Fruit fly (Drosophila melanogaster) whole organism, embryonic: ENCODE data around the gene CG15877.
A peak's percentile ranks its signal among the peaks of the same experiment; 100 is the strongest.

Source experiments
- Adf1 ChIP-seq: fragments of 200-800 bp; sonication (Bioruptor generic); IDR thresholded peaks from 2 replicates; pipeline ENCODE4 v1.3.6; 2022; ENCODE audit warnings: missing biosample characterization, missing genetic modification characterization
- Antp ChIP-seq: fragments of 200-800 bp; sonication (Bioruptor generic); optimal IDR thresholded peaks from 3 replicates; lab custom pipeline; 2016; ENCODE audit warnings: missing biosample characterization, missing genetic modification characterization
- CG10147 ChIP-seq: fragments of 200-800 bp; sonication (Bioruptor generic); optimal IDR thresholded peaks from 2 replicates; lab custom pipeline; 2019; ENCODE audit warnings: missing biosample characterization, mild to moderate bottlenecking, missing genetic modification characterization, moderate library complexity
- CG10366 ChIP-seq: fragments of 200-800 bp; sonication (Bioruptor generic); IDR thresholded peaks from 2 replicates; pipeline ENCODE4 v1.3.6; 2022; ENCODE audit warnings: missing biosample characterization, missing genetic modification characterization
- CG10654 ChIP-seq: fragments of 200-800 bp; sonication (Bioruptor generic); optimal IDR thresholded peaks from 2 replicates; lab custom pipeline; 2016; ENCODE audit warnings: missing biosample characterization, missing genetic modification characterization
- CG10959 ChIP-seq: fragments of 200-800 bp; sonication (Bioruptor generic); IDR thresholded peaks from 2 replicates; pipeline ENCODE4 v1.3.6; 2022; ENCODE audit warnings: missing biosample characterization, missing genetic modification characterization
- CG11560 ChIP-seq: fragments of 200-800 bp; sonication (Bioruptor generic); IDR thresholded peaks from 3 replicates; pipeline ENCODE4 v1.3.6; 2022; ENCODE audit warnings: missing biosample characterization, missing genetic modification characterization
- CG12942 ChIP-seq: fragments of 200-800 bp; sonication (Bioruptor generic); optimal IDR thresholded peaks from 3 replicates; lab custom pipeline; 2016; ENCODE audit warnings: missing biosample characterization, missing genetic modification characterization
- CG13296 ChIP-seq: fragments of 200-800 bp; sonication (Bioruptor generic); optimal IDR thresholded peaks from 3 replicates; lab custom pipeline; 2018; ENCODE audit warnings: missing biosample characterization, mild to moderate bottlenecking, missing genetic modification characterization
- CG13624 ChIP-seq: fragments of 200-800 bp; sonication (Bioruptor generic); optimal IDR thresholded peaks from 2 replicates; lab custom pipeline; 2016; ENCODE audit warnings: missing biosample characterization, missing genetic modification characterization
- CG18599 ChIP-seq: fragments of 200-800 bp; sonication (Bioruptor generic); optimal IDR thresholded peaks from 3 replicates; lab custom pipeline; 2017; ENCODE audit warnings: missing biosample characterization, missing genetic modification characterization, mild to moderate bottlenecking, moderate library complexity, missing genetic modification reagents
- CG2678 ChIP-seq: fragments of 200-800 bp; sonication (Bioruptor generic); optimal IDR thresholded peaks from 3 replicates; lab custom pipeline; 2019; ENCODE audit warnings: missing biosample characterization, mild to moderate bottlenecking, missing genetic modification characterization, moderate library complexity
- CG30020 ChIP-seq: fragments of 200-800 bp; optimal IDR thresholded peaks from 2 replicates; lab custom pipeline; 2019; ENCODE audit warnings: missing biosample characterization, mild to moderate bottlenecking, missing genetic modification characterization, moderate library complexity
- CG3065 ChIP-seq: fragments of 200-800 bp; sonication (Bioruptor generic); optimal IDR thresholded peaks from 2 replicates; lab custom pipeline; 2016; ENCODE audit warnings: missing biosample characterization, missing genetic modification characterization
- CG32772 ChIP-seq: fragments of 200-800 bp; sonication (Bioruptor generic); IDR thresholded peaks from 2 replicates; pipeline ENCODE4 v1.3.6; 2022; ENCODE audit warnings: missing biosample characterization, missing genetic modification characterization
- CG34422 ChIP-seq: fragments of 200-800 bp; sonication (Bioruptor generic); IDR thresholded peaks from 3 replicates; pipeline ENCODE4 v1.3.6; 2022; ENCODE audit warnings: missing biosample characterization, missing genetic modification characterization
- CG4707 ChIP-seq: fragments of 200-800 bp; sonication (Bioruptor generic); optimal IDR thresholded peaks from 2 replicates; lab custom pipeline; 2018; ENCODE audit warnings: missing biosample characterization, mild to moderate bottlenecking, missing genetic modification characterization, moderate library complexity
- CG4854 ChIP-seq: fragments of 200-800 bp; sonication (Bioruptor generic); optimal IDR thresholded peaks from 2 replicates; lab custom pipeline; 2016; ENCODE audit warnings: missing biosample characterization, missing genetic modification characterization, inconsistent platforms
- CG5953 ChIP-seq: fragments of 200-800 bp; sonication (Bioruptor generic); IDR thresholded peaks from 2 replicates; pipeline ENCODE4 v1.3.6; 2022; ENCODE audit warnings: missing biosample characterization, missing genetic modification characterization
- CG6175 ChIP-seq: fragments of 200-800 bp; sonication (Bioruptor generic); IDR thresholded peaks from 3 replicates; pipeline ENCODE4 v1.3.6; 2022; ENCODE audit warnings: missing biosample characterization, missing genetic modification characterization
- CG6854 ChIP-seq: fragments of 200-800 bp; sonication (Bioruptor generic); optimal IDR thresholded peaks from 3 replicates; lab custom pipeline; 2017; ENCODE audit warnings: missing biosample characterization, mild to moderate bottlenecking, missing genetic modification characterization
- CG7372 ChIP-seq: fragments of 200-800 bp; sonication (Bioruptor generic); IDR thresholded peaks from 2 replicates; pipeline ENCODE4 v1.3.6; 2022; ENCODE audit warnings: missing biosample characterization, missing genetic modification characterization
- CG7745 ChIP-seq: fragments of 200-800 bp; sonication (Bioruptor generic); optimal IDR thresholded peaks from 2 replicates; lab custom pipeline; 2018; ENCODE audit warnings: missing biosample characterization, mild to moderate bottlenecking, missing genetic modification characterization, moderate library complexity
- CG7987 ChIP-seq: fragments of 200-800 bp; sonication (Bioruptor generic); optimal IDR thresholded peaks from 2 replicates; lab custom pipeline; 2018; ENCODE audit warnings: missing biosample characterization, mild to moderate bottlenecking, missing genetic modification characterization, moderate library complexity
- CG8089 ChIP-seq: fragments of 200-800 bp; sonication (Bioruptor generic); optimal IDR thresholded peaks from 3 replicates; lab custom pipeline; 2016; ENCODE audit warnings: missing biosample characterization, missing genetic modification characterization
- CG9215 ChIP-seq: fragments of 200-800 bp; sonication (Bioruptor generic); IDR thresholded peaks from 2 replicates; pipeline ENCODE4 v1.3.6; 2022; ENCODE audit warnings: missing biosample characterization, missing genetic modification characterization
- CG9876 ChIP-seq: fragments of 200-800 bp; sonication (Bioruptor generic); optimal IDR thresholded peaks from 2 replicates; lab custom pipeline; 2016; ENCODE audit warnings: missing biosample characterization, missing genetic modification characterization
- Dad ChIP-seq: fragments of 200-800 bp; sonication (Bioruptor generic); optimal IDR thresholded peaks from 3 replicates; lab custom pipeline; 2016; ENCODE audit warnings: missing biosample characterization, missing genetic modification characterization
- ERR ChIP-seq: fragments of 200-800 bp; sonication (Bioruptor generic); optimal IDR thresholded peaks from 2 replicates; lab custom pipeline; 2016; ENCODE audit warnings: missing biosample characterization, missing genetic modification characterization
- Ets97D ChIP-seq: fragments of 200-800 bp; sonication (Bioruptor generic); optimal IDR thresholded peaks from 3 replicates; lab custom pipeline; 2016; ENCODE audit warnings: missing biosample characterization, missing genetic modification characterization
- HLHmδ ChIP-seq: fragments of 200-800 bp; sonication (Bioruptor generic); optimal IDR thresholded peaks from 2 replicates; lab custom pipeline; 2018; ENCODE audit warnings: missing biosample characterization, mild to moderate bottlenecking, missing genetic modification characterization, moderate library complexity
- Hand ChIP-seq: fragments of 200-800 bp; sonication (Bioruptor generic); optimal IDR thresholded peaks from 2 replicates; lab custom pipeline; 2017; ENCODE audit warnings: mild to moderate bottlenecking, missing biosample characterization, missing genetic modification reagents, missing genetic modification characterization
- HmgD ChIP-seq: fragments of 200-800 bp; sonication (Bioruptor generic); optimal IDR thresholded peaks from 3 replicates; lab custom pipeline; 2016; ENCODE audit warnings: missing biosample characterization, missing genetic modification characterization
- HmgZ ChIP-seq: fragments of 200-800 bp; sonication (Bioruptor generic); optimal IDR thresholded peaks from 2 replicates; lab custom pipeline; 2018; ENCODE audit warnings: missing biosample characterization, mild to moderate bottlenecking, missing genetic modification characterization
- Hr51 ChIP-seq, 2 experiments: fragments of 200-800 bp; sonication (Bioruptor generic); optimal IDR thresholded peaks; 2 replicates in 1 of 2; 3 replicates in 1 of 2; lab custom pipeline; 2016 to 2018; ENCODE audit warnings: missing biosample characterization in 2 of 2, missing genetic modification characterization in 2 of 2, mild to moderate bottlenecking in 1 of 2, moderate library complexity in 1 of 2
- Hsf ChIP-seq: fragments of 200-800 bp; sonication (Bioruptor generic); optimal IDR thresholded peaks from 3 replicates; lab custom pipeline; 2016; ENCODE audit warnings: missing biosample characterization, missing genetic modification characterization
- Jarid2 ChIP-seq: fragments of 200-800 bp; sonication (Bioruptor generic); optimal IDR thresholded peaks from 3 replicates; lab custom pipeline; 2017; ENCODE audit warnings: mild to moderate bottlenecking, missing biosample characterization, missing genetic modification reagents, missing genetic modification characterization
- Lpt ChIP-seq: fragments of >200 bp; optimal IDR thresholded peaks from 2 replicates; lab custom pipeline; 2018; ENCODE audit warnings: missing biosample characterization, missing genetic modification characterization
- Oli ChIP-seq: fragments of 200-800 bp; sonication (Bioruptor generic); optimal IDR thresholded peaks from 2 replicates; lab custom pipeline; 2018; ENCODE audit warnings: missing biosample characterization, mild to moderate bottlenecking, missing genetic modification characterization, moderate library complexity
- Side ChIP-seq: fragments of 200-800 bp; sonication (Bioruptor generic); optimal IDR thresholded peaks from 2 replicates; lab custom pipeline; 2016; ENCODE audit warnings: missing biosample characterization, missing genetic modification characterization
- Ssrp ChIP-seq: fragments of 200-800 bp; sonication (Bioruptor generic); optimal IDR thresholded peaks from 2 replicates; lab custom pipeline; 2018; ENCODE audit warnings: missing biosample characterization, mild to moderate bottlenecking, missing genetic modification characterization, moderate library complexity
- cato ChIP-seq: fragments of 200-800 bp; sonication (Bioruptor generic); optimal IDR thresholded peaks from 2 replicates; lab custom pipeline; 2016; ENCODE audit warnings: missing biosample characterization, missing genetic modification characterization, borderline replicate concordance
- corto ChIP-seq: fragments of 200-800 bp; sonication (Bioruptor generic); optimal IDR thresholded peaks from 2 replicates; lab custom pipeline; 2016; ENCODE audit warnings: missing biosample characterization, mild to moderate bottlenecking, missing genetic modification characterization, moderate library complexity
- gsb-n ChIP-seq: fragments of 200-800 bp; sonication (Bioruptor generic); optimal IDR thresholded peaks from 3 replicates; lab custom pipeline; 2018; ENCODE audit warnings: missing biosample characterization, mild to moderate bottlenecking, missing genetic modification characterization
- onecut ChIP-seq: fragments of 200-800 bp; sonication (Bioruptor generic); IDR thresholded peaks from 2 replicates; pipeline ENCODE4 v1.3.6; 2022; ENCODE audit warnings: missing biosample characterization, missing genetic modification characterization
- org-1 ChIP-seq: fragments of 200-800 bp; sonication (Bioruptor generic); optimal IDR thresholded peaks from 2 replicates; lab custom pipeline; 2017; ENCODE audit warnings: missing biosample characterization, missing genetic modification characterization
- ranshi ChIP-seq: fragments of 200-800 bp; sonication (Bioruptor generic); IDR thresholded peaks from 2 replicates; pipeline ENCODE4 v1.3.6; 2022; ENCODE audit warnings: missing biosample characterization, missing genetic modification characterization
- repo ChIP-seq: fragments of 200-800 bp; sonication (Bioruptor generic); optimal IDR thresholded peaks from 2 replicates; lab custom pipeline; 2016; ENCODE audit warnings: missing biosample characterization, missing genetic modification characterization
- sr ChIP-seq: fragments of 200-800 bp; sonication (Bioruptor generic); IDR thresholded peaks from 3 replicates; pipeline ENCODE4 v1.3.6; 2022; ENCODE audit warnings: missing biosample characterization, missing genetic modification characterization
- vvl ChIP-seq: fragments of 200-800 bp; sonication (Bioruptor generic); IDR thresholded peaks from 2 replicates; pipeline ENCODE4 v1.3.6; 2022; ENCODE audit warnings: missing biosample characterization, missing genetic modification characterization

The CG15877 gene

dm6 chr3L:2417399-2418040 is 40.2 kb upstream of the CG15877 start (continued):
- 0 out of 3 replicates have a peak, but pooled peaks have one; percentile 10 for TF ChIP-seq CG34422
- TF ChIP-seq CG6175 (GFP tag; lab: Robert Waterston, UW) = no peak
- TF ChIP-seq Antp (GFP tag; lab: Kevin White, UChicago) = peak; percentile 11
- peak; percentile 58; the same call in 1 of the 2 replicates for TF ChIP-seq CG32772 (GFP tag; lab: Robert Waterston, UW)
- peak; percentile 34 for TF ChIP-seq cato (GFP tag; lab: Kevin White, UChicago)
- TF ChIP-seq CG5953 (GFP tag; lab: Robert Waterston, UW) = no peak
- peak; percentile 78 for TF ChIP-seq CG18599 (GFP tag; lab: Kevin White, UChicago)
- no peak for TF ChIP-seq Dad (GFP tag; lab: Kevin White, UChicago)
- peak; percentile 64 for TF ChIP-seq corto
- TF ChIP-seq CG10654 (GFP tag; lab: Kevin White, UChicago) = peak; percentile 51
- TF ChIP-seq org-1 (GFP tag; lab: Kevin White, UChicago) = peak; percentile 74
- peak; percentile 83 for TF ChIP-seq CG10147
- TF ChIP-seq CG10366 (GFP tag; lab: Robert Waterston, UW) = peak; percentile 13; the same call in 1 of the 2 replicates
- TF ChIP-seq CG7987 (GFP tag; lab: Kevin White, UChicago) = peak; percentile 15
- peak; percentile 77 for TF ChIP-seq Ssrp (tag; lab: Kevin White, UChicago)
- TF ChIP-seq HmgZ = peak; percentile 30
- peak; percentile 39; the same call in 1 of the 2 replicates for TF ChIP-seq vvl
- TF ChIP-seq Adf1 (GFP tag; lab: Robert Waterston, UW) = no peak
- TF ChIP-seq HmgD (GFP tag; lab: Kevin White, UChicago) = no peak
- peak; percentile 88 for TF ChIP-seq Oli (tag; lab: Kevin White, UChicago)
- peak; percentile 88 for TF ChIP-seq CG2678 (tag; lab: Kevin White, UChicago)
- no peak for TF ChIP-seq CG4854 (GFP tag; lab: Kevin White, UChicago)
- TF ChIP-seq CG8089 (GFP tag; lab: Kevin White, UChicago) = no peak
- no peak for TF ChIP-seq ERR (GFP tag; lab: Kevin White, UChicago)
- TF ChIP-seq onecut = no peak
- TF ChIP-seq Hand (GFP tag; lab: Kevin White, UChicago) = peak; percentile 49
- TF ChIP-seq Side (GFP tag; lab: Kevin White, UChicago) = no peak
- no peak for TF ChIP-seq CG9876
- TF ChIP-seq sr (GFP tag; lab: Robert Waterston, UW) = no peak
- peak; percentile 81 for TF ChIP-seq CG13296 (GFP tag; lab: Kevin White, UChicago)
- no peak for TF ChIP-seq CG13624 (GFP tag; lab: Kevin White, UChicago)
- TF ChIP-seq CG30020 (tag; lab: Kevin White, UChicago) = peak; percentile 32
- no peak for TF ChIP-seq CG3065 (GFP tag; lab: Kevin White, UChicago)
- TF ChIP-seq CG7372 (GFP tag; lab: Robert Waterston, UW) = 0 out of 2 replicates have a peak, but pooled peaks have one; percentile 28
- TF ChIP-seq CG4707 (GFP tag; lab: Kevin White, UChicago) = peak; percentile 6
- TF ChIP-seq CG9215 (GFP tag; lab: Robert Waterston, UW) = peak; percentile 61
- peak; percentile 33; the same call in 1 of the 2 replicates for TF ChIP-seq ranshi (GFP tag; lab: Robert Waterston, UW)
- peak; percentile 24 for TF ChIP-seq gsb-n (tag; lab: Kevin White, UChicago)
- no peak for TF ChIP-seq CG11560 (tag; lab: Robert Waterston, UW)
- peak; percentile 63 for TF ChIP-seq CG6854 (GFP tag; lab: Kevin White, UChicago)
- TF ChIP-seq Lpt (GFP tag; lab: Kevin White, UChicago) = no peak
- no peak for TF ChIP-seq repo
- peak in 1 of 2 experiments; percentile 88 for TF ChIP-seq Hr51 (GFP tag; optimal IDR thresholded peaks at IDR 0.05; lab: Kevin White, UChicago)
- TF ChIP-seq CG12942 = peak; percentile 53
- peak; percentile 17 for TF ChIP-seq Hsf
- TF ChIP-seq Ets97D = no peak
- TF ChIP-seq HLHmδ (GFP tag; lab: Kevin White, UChicago) = no peak
- peak; percentile 12 for TF ChIP-seq Jarid2 (GFP tag; lab: Kevin White, UChicago)
- TF ChIP-seq CG7745 = no peak
- TF ChIP-seq CG10959 = no peak
